Worm (Caenorhabditis elegans) whole organism, late embryonic: ENCODE results near the gene vps-33.2.

Experiments used
- C38D4.7 ChIP-seq: fragments of 200-800 bp; sonication (Bioruptor generic); optimal IDR thresholded peaks from 2 replicates; lab custom pipeline; 2018; ENCODE audit warnings: mild to moderate bottlenecking, missing genetic modification characterization, moderate library complexity, missing compliant biosample characterization
- F13H6.1 ChIP-seq: sonication (generic microtip); optimal IDR thresholded peaks from 2 replicates; lab custom pipeline; 2016; ENCODE audit warnings: missing genetic modification characterization, missing compliant biosample characterization
- K02D7.2 ChIP-seq: sonication (generic microtip); optimal IDR thresholded peaks from 2 replicates; lab custom pipeline; 2017; ENCODE audit warnings: mild to moderate bottlenecking, missing genetic modification characterization, missing compliant biosample characterization
- K09A11.1 ChIP-seq: sonication (generic microtip); optimal IDR thresholded peaks from 2 replicates; lab custom pipeline; 2017; ENCODE audit warnings: antibody characterized with exemption, mild to moderate bottlenecking, missing genetic modification characterization, missing compliant biosample characterization; ENCODE audit not compliant: insufficient read depth
- T23F11.4 ChIP-seq: fragments of 200-800 bp; sonication (Bioruptor generic); optimal IDR thresholded peaks from 2 replicates; lab custom pipeline; 2018; ENCODE audit warnings: mild to moderate bottlenecking, missing genetic modification characterization, missing compliant biosample characterization
- Y22D7AL.16 ChIP-seq: sonication (generic microtip); optimal IDR thresholded peaks from 2 replicates; lab custom pipeline; 2016; ENCODE audit warnings: missing genetic modification characterization, missing compliant biosample characterization
- ama-1 ChIP-seq: fragments of 150-350 bp; optimal IDR thresholded peaks from 2 replicates; lab custom pipeline; 2014
- ceh-2 ChIP-seq: sonication (generic microtip); optimal IDR thresholded peaks from 2 replicates; lab custom pipeline; 2016; ENCODE audit warnings: missing genotype, missing genetic modification characterization, missing compliant biosample characterization
- ceh-22 ChIP-seq: sonication (generic microtip); optimal IDR thresholded peaks from 2 replicates; lab custom pipeline; 2017; ENCODE audit warnings: missing biosample characterization, missing genetic modification characterization
- ceh-24 ChIP-seq: sonication (generic microtip); optimal IDR thresholded peaks from 2 replicates; lab custom pipeline; 2016; ENCODE audit warnings: mild to moderate bottlenecking, missing genetic modification characterization, missing compliant biosample characterization
- ceh-30 ChIP-seq: fragments of 150-350 bp; optimal IDR thresholded peaks from 2 replicates; lab custom pipeline; 2014; ENCODE audit warnings: missing biosample characterization, missing genetic modification characterization
- ceh-6 ChIP-seq: fragments of 200-800 bp; sonication (Bioruptor generic); optimal IDR thresholded peaks from 2 replicates; lab custom pipeline; 2018; ENCODE audit warnings: mild to moderate bottlenecking, missing genetic modification characterization, missing compliant biosample characterization
- ceh-9 ChIP-seq: sonication (generic microtip); optimal IDR thresholded peaks from 2 replicates; lab custom pipeline; 2016; ENCODE audit warnings: mild to moderate bottlenecking, missing genetic modification characterization, inconsistent platforms, missing compliant biosample characterization
- dmd-4 ChIP-seq: sonication (generic microtip); optimal IDR thresholded peaks from 2 replicates; lab custom pipeline; 2016; ENCODE audit warnings: borderline replicate concordance, missing genetic modification characterization, missing compliant biosample characterization
- dve-1 ChIP-seq: sonication (generic microtip); optimal IDR thresholded peaks from 2 replicates; lab custom pipeline; 2017; ENCODE audit warnings: antibody characterized with exemption, mild to moderate bottlenecking, missing genetic modification characterization, missing compliant biosample characterization
- ets-4 ChIP-seq: sonication (generic microtip); optimal IDR thresholded peaks from 2 replicates; lab custom pipeline; 2016; ENCODE audit warnings: missing genetic modification characterization, missing compliant biosample characterization
- fkh-10 ChIP-seq: fragments of 150-350 bp; optimal IDR thresholded peaks from 2 replicates; lab custom pipeline; 2014; ENCODE audit warnings: missing biosample characterization, missing genetic modification reagents, missing genetic modification characterization
- hlh-30 ChIP-seq: sonication (generic microtip); optimal IDR thresholded peaks from 2 replicates; lab custom pipeline; 2017; ENCODE audit warnings: antibody characterized with exemption, missing genetic modification characterization, missing compliant biosample characterization; ENCODE audit not compliant: insufficient read depth
- hlh-6 ChIP-seq: sonication (generic microtip); optimal IDR thresholded peaks from 2 replicates; lab custom pipeline; 2016; ENCODE audit warnings: missing genotype, missing genetic modification characterization, missing compliant biosample characterization
- lim-6 ChIP-seq: sonication (generic microtip); optimal IDR thresholded peaks from 2 replicates; lab custom pipeline; 2016; ENCODE audit warnings: missing genetic modification characterization, missing compliant biosample characterization
- mec-3 ChIP-seq: sonication (generic microtip); optimal IDR thresholded peaks from 2 replicates; lab custom pipeline; 2016; ENCODE audit warnings: borderline replicate concordance, missing genetic modification characterization, missing compliant biosample characterization
- nhr-232 ChIP-seq: sonication (generic microtip); optimal IDR thresholded peaks from 2 replicates; lab custom pipeline; 2016; ENCODE audit warnings: missing genetic modification characterization, missing compliant biosample characterization
- pat-9 ChIP-seq: fragments of 200-800 bp; sonication (Bioruptor generic); optimal IDR thresholded peaks from 2 replicates; lab custom pipeline; 2018; ENCODE audit warnings: mild to moderate bottlenecking, missing genetic modification characterization, moderate library complexity, missing compliant biosample characterization
- pha-2 ChIP-seq: sonication (generic microtip); optimal IDR thresholded peaks from 2 replicates; lab custom pipeline; 2017; ENCODE audit warnings: mild to moderate bottlenecking, missing genetic modification characterization, missing compliant biosample characterization
- pqm-1 ChIP-seq: sonication (generic microtip); optimal IDR thresholded peaks from 2 replicates; lab custom pipeline; 2016; ENCODE audit warnings: missing genetic modification characterization, missing compliant biosample characterization
- ref-2 ChIP-seq: sonication (generic microtip); optimal IDR thresholded peaks from 2 replicates; lab custom pipeline; 2016; ENCODE audit warnings: missing genetic modification characterization, missing compliant biosample characterization
- sox-2 ChIP-seq: fragments of 200-800 bp; sonication (Bioruptor generic); IDR thresholded peaks from 2 replicates; pipeline ENCODE4 v1.3.6; 2022; ENCODE audit warnings: missing genetic modification reagents, missing genetic modification characterization, missing compliant biosample characterization
- sox-4 ChIP-seq: sonication (generic microtip); optimal IDR thresholded peaks from 2 replicates; lab custom pipeline; 2017; ENCODE audit warnings: mild to moderate bottlenecking, missing genetic modification characterization, inconsistent platforms, missing compliant biosample characterization
- syd-9 ChIP-seq: sonication (generic microtip); optimal IDR thresholded peaks from 2 replicates; lab custom pipeline; 2016; ENCODE audit warnings: mild to moderate bottlenecking, missing genetic modification characterization, moderate library complexity, missing compliant biosample characterization
- ttx-3 ChIP-seq: sonication (generic microtip); optimal IDR thresholded peaks from 2 replicates; lab custom pipeline; 2016; ENCODE audit warnings: missing genetic modification reagents, missing genetic modification characterization, missing compliant biosample characterization
- unc-3 ChIP-seq, 2 experiments: fragments of 200-800 bp in 1 of 2; sonication (Bioruptor generic) in 1 of 2; sonication (generic microtip) in 1 of 2; conservative IDR thresholded peaks in 1 of 2; optimal IDR thresholded peaks in 1 of 2; 2 replicates each; pipeline versions ENCODE4 v1.3.6 to Lab custom; 2016 to 2022; ENCODE audit warnings: missing compliant biosample characterization in 2 of 2, missing genetic modification characterization in 2 of 2, missing genetic modification reagents in 1 of 2
- unc-42 ChIP-seq: sonication (generic microtip); optimal IDR thresholded peaks from 2 replicates; lab custom pipeline; 2016; ENCODE audit warnings: missing genotype, missing genetic modification characterization, missing compliant biosample characterization
- unc-86 ChIP-seq: sonication (generic microtip); optimal IDR thresholded peaks from 2 replicates; lab custom pipeline; 2016; ENCODE audit warnings: missing genetic modification characterization, missing compliant biosample characterization
- zip-5 ChIP-seq: sonication (generic microtip); optimal IDR thresholded peaks from 2 replicates; lab custom pipeline; 2016; ENCODE audit warnings: missing genetic modification characterization, missing compliant biosample characterization
- ztf-16 ChIP-seq: sonication (generic microtip); optimal IDR thresholded peaks from 2 replicates; lab custom pipeline; 2017; ENCODE audit warnings: missing genetic modification characterization, missing compliant biosample characterization

The vps-33.2 gene

ce11 chrII:6575647-6576046 lies 25.4 kb upstream of the vps-33.2 start, which contains the start of gene sra-29:
Gene sra-29 (minus strand): TSS chrII:6575747.
- TF ChIP-seq fkh-10 (GFP tag; lab: Kevin White, UChicago): no peak
- TF ChIP-seq sox-2 (GFP tag; lab: Robert Waterston, UW): no peak
- no peak for TF ChIP-seq pha-2 (tag; lab: Kevin White, UChicago)
- TF ChIP-seq K02D7.2 (tag; lab: Kevin White, UChicago): no peak
- TF ChIP-seq syd-9: no peak
- no peak for TF ChIP-seq ets-4 (tag; lab: Kevin White, UChicago)
- no peak for TF ChIP-seq hlh-6
- TF ChIP-seq ceh-6 (GFP tag; lab: Kevin White, UChicago): no peak
- TF ChIP-seq unc-86 (tag; lab: Kevin White, UChicago): no peak
- TF ChIP-seq ceh-9 (tag; lab: Kevin White, UChicago): no peak
- no peak for TF ChIP-seq nhr-232 (tag; lab: Kevin White, UChicago)
- TF ChIP-seq unc-3 (GFP tag; conservative IDR thresholded peaks at IDR 0.05; lab: Robert Waterston, UW): no peak
- TF ChIP-seq unc-3 (tag; optimal IDR thresholded peaks at IDR 0.05; lab: Kevin White, UChicago): no peak
- no peak for TF ChIP-seq ceh-22
- TF ChIP-seq, all 69 proteins: peak for 0

ce11 chrII:6578378-6578777 lies 22.6 kb upstream of the vps-33.2 start, which contains the start of gene sra-31:
Gene sra-31 (minus strand): TSS chrII:6578478.
- TF ChIP-seq ttx-3 (tag; lab: Kevin White, UChicago) (no peak), ceh-9 (tag; lab: Kevin White, UChicago) (no peak), ztf-16 (tag; lab: Kevin White, UChicago) (no peak), ceh-24 (tag; lab: Kevin White, UChicago) (no peak), sox-4 (tag; lab: Kevin White, UChicago) (no peak), ceh-2 (tag; lab: Kevin White, UChicago) (no peak), pqm-1 (no peak), hlh-6 (no peak), C38D4.7 (GFP tag; lab: Kevin White, UChicago) (no peak), pat-9 (no peak), dve-1 (no peak), zip-5 (no peak), unc-42 (tag; lab: Kevin White, UChicago) (no peak), T23F11.4 (GFP tag; lab: Kevin White, UChicago) (no peak)

- no peak for TF ChIP-seq K09A11.1 (tag; lab: Kevin White, UChicago)
- no peak for TF ChIP-seq dmd-4 (tag; lab: Kevin White, UChicago)
- no peak for TF ChIP-seq pqm-1
- no peak for TF ChIP-seq hlh-30
- TF ChIP-seq hlh-6: no peak
- no peak for TF ChIP-seq mec-3
- no peak for TF ChIP-seq F13H6.1
These were observed 19.8 kb upstream of the vps-33.2 start, which contains the start of gene C56C10.6 for ce11 chrII:6581236-6581635. Gene C56C10.6 (minus strand): TSS chrII:6581336.

- no peak for TF ChIP-seq C38D4.7 (GFP tag; lab: Kevin White, UChicago)
- TF ChIP-seq ref-2 (tag; lab: Kevin White, UChicago): no peak
- no peak for TF ChIP-seq ceh-24 (tag; lab: Kevin White, UChicago)
- TF ChIP-seq lim-6 (tag; lab: Kevin White, UChicago): no peak
- no peak for TF ChIP-seq Y22D7AL.16 (tag; lab: Kevin White, UChicago)
These were observed 18.3 kb upstream of the vps-33.2 start, which contains the start of gene C56C10.4 for ce11 chrII:6582758-6583157. Gene C56C10.4 (plus strand): TSS chrII:6583058.

- TF ChIP-seq ama-1 (peak; percentile 43), ceh-30 (no peak)
These were observed 13.6 kb upstream of the vps-33.2 start, which contains the start of gene C56C10.7 for ce11 chrII:6587264-6587870. Gene C56C10.7 (minus strand): TSS chrII:6587575.
